Worm (Caenorhabditis elegans): ENCODE results near the gene srg-10.

- TF ChIP-seq lin-13 (GFP tag; optimal IDR thresholded peaks at IDR 0.05) (no peak), ceh-63 (GFP tag; optimal IDR thresholded peaks at IDR 0.05) (no peak), ceh-88 (GFP tag; IDR thresholded peaks at IDR 0.05) (no peak), ztf-11 (tag; optimal IDR thresholded peaks at IDR 0.05) (no peak)
Measured at ce11 chrIII:4699922-4700321, 22.4 kb downstream of the srg-10 start, which contains the start of gene sel-13.

All from whole organism, L1 larva.